Worm (Caenorhabditis elegans) whole organism, L1 larva: ENCODE measurements around the gene glb-6.

Experiments
- egl-13 ChIP-seq: sonication (generic microtip); optimal IDR thresholded peaks from 2 replicates; lab custom pipeline; 2016; ENCODE audit warnings: missing genotype, missing genetic modification reagents, missing genetic modification characterization, missing compliant biosample characterization
- lin-35 ChIP-seq, 2 experiments: fragments of 150-350 bp; optimal IDR thresholded peaks; 2 replicates each; lab custom pipeline; 2014; ENCODE audit warnings: missing biosample characterization in 2 of 2, missing genetic modification characterization in 2 of 2, missing genetic modification reagents in 2 of 2
- lsy-2 ChIP-seq, 2 experiments: fragments of 150-350 bp; optimal IDR thresholded peaks; 2 replicates each; lab custom pipeline; 2014; ENCODE audit warnings: missing biosample characterization in 2 of 2, missing genetic modification characterization in 2 of 2

ce11 chrV:5591887-5592286 lies 21.6 kb upstream of the glb-6 start:
- TF ChIP-seq lsy-2 (tag; optimal IDR thresholded peaks at IDR 0.05; lab: Kevin White, UChicago) = no peak
- TF ChIP-seq lin-35 (GFP tag; optimal IDR thresholded peaks at IDR 0.05; lab: Kevin White, UChicago) = no peak
- TF ChIP-seq egl-13 (tag; lab: Kevin White, UChicago) = no peak
